Worm (Caenorhabditis elegans) whole organism, mixed stage, embryonic: ENCODE data around the gene tbc-6.

Experiments
- ceh-83 ChIP-seq: fragments of 200-800 bp; sonication (Bioruptor generic); optimal IDR thresholded peaks from 2 replicates; lab custom pipeline; 2018; ENCODE audit warnings: mild to moderate bottlenecking, missing genetic modification characterization, missing compliant biosample characterization
- lin-13 ChIP-seq: fragments of 150-350 bp; optimal IDR thresholded peaks from 2 replicates; lab custom pipeline; 2014; ENCODE audit warnings: missing biosample characterization, missing genetic modification characterization
- nhr-12 ChIP-seq: fragments of 150-350 bp; optimal IDR thresholded peaks from 2 replicates; lab custom pipeline; 2014; ENCODE audit warnings: missing biosample characterization, missing genetic modification characterization
- nhr-237 ChIP-seq: fragments of 150-350 bp; optimal IDR thresholded peaks from 2 replicates; lab custom pipeline; 2014; ENCODE audit warnings: missing biosample characterization, missing genetic modification characterization
- snpc-4 ChIP-seq: fragments of 150-350 bp; optimal IDR thresholded peaks from 2 replicates; lab custom pipeline; 2014; ENCODE audit warnings: missing biosample characterization, missing genetic modification characterization
- sptf-1 ChIP-seq: sonication (generic microtip); optimal IDR thresholded peaks from 2 replicates; lab custom pipeline; 2017; ENCODE audit warnings: mild to moderate bottlenecking, missing genetic modification characterization, moderate library complexity, missing compliant biosample characterization
- ztf-11 ChIP-seq: fragments of 150-350 bp; optimal IDR thresholded peaks from 2 replicates; lab custom pipeline; 2014; ENCODE audit warnings: missing biosample characterization, missing genetic modification characterization

ce11 chrII:6834582-6835058 lies 13.3 kb upstream of the tbc-6 start, which contains the start of gene egl-27:
- no peak for TF ChIP-seq ztf-11
- peak; percentile 12 for TF ChIP-seq sptf-1 (tag; lab: Kevin White, UChicago)
- no peak for TF ChIP-seq nhr-237 (tag; lab: Kevin White, UChicago)
- TF ChIP-seq snpc-4 (tag; lab: Kevin White, UChicago) = no peak
- TF ChIP-seq ceh-83 (GFP tag; lab: Kevin White, UChicago) = no peak
- no peak for TF ChIP-seq nhr-12 (tag; lab: Kevin White, UChicago)
- TF ChIP-seq lin-13 (tag; lab: Kevin White, UChicago) = no peak
